Fruit fly (Drosophila melanogaster) S2 (cell line): Measurements from ENCODE around the gene SkpC.

ENCODE experiments used
- CG8478 ChIP-seq: fragments of >200 bp; optimal IDR thresholded peaks from 2 replicates; lab custom pipeline; 2018
- CTCF ChIP-seq, 2 experiments: fragments of >200 bp; optimal IDR thresholded peaks; 2 replicates each; lab custom pipeline; 2018

The SkpC gene

dm6 chrX:19815772-19816171 lies at the start of gene SkpC:
Gene SkpC, plus strand, starts transcription at chrX:19816072.
- no peak for TF ChIP-seq CTCF (optimal IDR thresholded peaks at IDR 0.05; lab: Kevin White, UChicago)
- TF ChIP-seq CG8478: no peak

- no peak for TF ChIP-seq CTCF (optimal IDR thresholded peaks at IDR 0.05; lab: Kevin White, UChicago)
- no peak for TF ChIP-seq CG8478
Observed at dm6 chrX:19769821-19770519, 45.9 kb upstream of the SkpC start.

- TF ChIP-seq CTCF (optimal IDR thresholded peaks at IDR 0.05; lab: Kevin White, UChicago) (no peak), CG8478 (no peak)
Observed at dm6 chrX:19772002-19772622, 43.8 kb upstream of the SkpC start.

dm6 chrX:19773734-19774702 lies 41.9 kb upstream of the SkpC start:
- no peak for TF ChIP-seq CTCF (optimal IDR thresholded peaks at IDR 0.05; lab: Kevin White, UChicago)
- no peak for TF ChIP-seq CG8478

dm6 chrX:19775055-19775645 lies 40.7 kb upstream of the SkpC start:
- TF ChIP-seq CTCF (optimal IDR thresholded peaks at IDR 0.05; lab: Kevin White, UChicago) (no peak), CG8478 (no peak)

- TF ChIP-seq CG8478 (no peak), CTCF (optimal IDR thresholded peaks at IDR 0.05; lab: Kevin White, UChicago) (no peak)
Observed at dm6 chrX:19781861-19782260, 34.0 kb upstream of the SkpC start.

dm6 chrX:19782736-19783325 lies 33.0 kb upstream of the SkpC start:
- TF ChIP-seq CG8478 (no peak), CTCF (optimal IDR thresholded peaks at IDR 0.05; lab: Kevin White, UChicago) (no peak)

dm6 chrX:19783457-19783856 lies 32.4 kb upstream of the SkpC start, which contains the start of gene zld:
Gene zld, minus strand, starts transcription at chrX:19783548.
- TF ChIP-seq CTCF (optimal IDR thresholded peaks at IDR 0.05; lab: Kevin White, UChicago) (no peak), CG8478 (no peak)

dm6 chrX:19784875-19785274 lies 31.0 kb upstream of the SkpC start:
- TF ChIP-seq CTCF (optimal IDR thresholded peaks at IDR 0.05; lab: Kevin White, UChicago): no peak
- TF ChIP-seq CG8478: no peak

- TF ChIP-seq CG8478: no peak
- no peak for TF ChIP-seq CTCF (optimal IDR thresholded peaks at IDR 0.05; lab: Kevin White, UChicago)
Observed at dm6 chrX:19785403-19785802, 30.5 kb upstream of the SkpC start.

dm6 chrX:19786823-19787222 lies 29.0 kb upstream of the SkpC start:
- TF ChIP-seq CG8478 (no peak), CTCF (optimal IDR thresholded peaks at IDR 0.05; lab: Kevin White, UChicago) (no peak)

dm6 chrX:19787921-19788620 lies 27.8 kb upstream of the SkpC start:
- TF ChIP-seq CG8478: no peak
- TF ChIP-seq CTCF (optimal IDR thresholded peaks at IDR 0.05; lab: Kevin White, UChicago): no peak

dm6 chrX:19788621-19788944 lies 27.3 kb upstream of the SkpC start:
- TF ChIP-seq CG8478 (no peak), CTCF (optimal IDR thresholded peaks at IDR 0.05; lab: Kevin White, UChicago) (no peak)

- TF ChIP-seq CG8478: no peak
- no peak for TF ChIP-seq CTCF (optimal IDR thresholded peaks at IDR 0.05; lab: Kevin White, UChicago)
Observed at dm6 chrX:19791832-19792231, 24.0 kb upstream of the SkpC start.
